Fruit fly (Drosophila melanogaster): ENCODE measurements around the gene ChLD3.

The ChLD3 gene

dm6 chr2L:16727578-16728023 lies 11.0 kb upstream of the ChLD3 start, which contains the start of gene VhaSFD (continued):
- TF ChIP-seq tll (GFP tag; optimal IDR thresholded peaks at IDR 0.05) (peak in 1 of 2 experiments; percentile 31), dan (GFP tag; IDR thresholded peaks at IDR 0.05) (no peak), CG17359 (tag; optimal IDR thresholded peaks at IDR 0.05) (peak; percentile 16), PHDP (tag; optimal IDR thresholded peaks at IDR 0.05) (peak; percentile 0), HmgZ (tag; optimal IDR thresholded peaks at IDR 0.05) (peak; percentile 57), nerfin-2 (GFP tag; IDR thresholded peaks at IDR 0.05; ENCODE audit: partially characterized antibody) (peak; percentile 76), prd (optimal IDR thresholded peaks at IDR 0.05) (no peak), prd (GFP tag; IDR thresholded peaks at IDR 0.05) (0 out of 3 replicates have a peak, but pooled peaks have one; percentile 5), CG8281 (tag; optimal IDR thresholded peaks at IDR 0.05) (no peak), CG9932 (GFP tag; IDR thresholded peaks at IDR 0.05) (peak; percentile 53), Sry-δ (GFP tag; optimal IDR thresholded peaks at IDR 0.05) (peak; percentile 23), CG3281 (GFP tag; optimal IDR thresholded peaks at IDR 0.05) (peak; percentile 36), CG14860 (GFP tag; IDR thresholded peaks at IDR 0.05; ENCODE audit: partially characterized antibody) (peak; percentile 47; the same call in 2 of the 3 replicates), E2f2 (GFP tag; IDR thresholded peaks at IDR 0.05) (peak; percentile 75), CG17328 (GFP tag; IDR thresholded peaks at IDR 0.05) (0 out of 2 replicates have a peak, but pooled peaks have one; percentile 7), CG10431 (GFP tag; optimal IDR thresholded peaks at IDR 0.05) (no peak), CG12391 (tag; optimal IDR thresholded peaks at IDR 0.05) (peak; percentile 44)

- TF ChIP-seq cg (GFP tag; optimal IDR thresholded peaks at IDR 0.05) (no peak), ara (GFP tag; IDR thresholded peaks at IDR 0.05) (no peak), corto (GFP tag; optimal IDR thresholded peaks at IDR 0.05) (no peak), CG13775 (GFP tag; optimal IDR thresholded peaks at IDR 0.05) (no peak), CG14014 (GFP tag; IDR thresholded peaks at IDR 0.05) (no peak), phol (tag; optimal IDR thresholded peaks at IDR 0.05) (no peak), Max (GFP tag; optimal IDR thresholded peaks at IDR 0.05) (no peak), CG32532 (GFP tag; IDR thresholded peaks at IDR 0.05) (no peak), Oli (tag; optimal IDR thresholded peaks at IDR 0.05) (no peak), crp (GFP tag; optimal IDR thresholded peaks at IDR 0.05) (no peak), zf30C (GFP tag; optimal IDR thresholded peaks at IDR 0.05) (no peak), CG3163 (GFP tag; optimal IDR thresholded peaks at IDR 0.05) (no peak), shn (GFP tag; optimal IDR thresholded peaks at IDR 0.05) (no peak), vvl (GFP tag; IDR thresholded peaks at IDR 0.05) (no peak), CG17912 (GFP tag; optimal IDR thresholded peaks at IDR 0.05) (no peak), Xrp1 (GFP tag; IDR thresholded peaks at IDR 0.05) (no peak), Abd-B (GFP tag; optimal IDR thresholded peaks at IDR 0.05) (no peak), CG12391 (tag; optimal IDR thresholded peaks at IDR 0.05) (peak; percentile 16), CG8944 (GFP tag; optimal IDR thresholded peaks at IDR 0.05) (no peak), Kr (GFP tag; optimal IDR thresholded peaks at IDR 0.05) (no peak), fd3F (GFP tag; optimal IDR thresholded peaks at IDR 0.05) (no peak), pb (GFP tag; optimal IDR thresholded peaks at IDR 0.05) (no peak), Pdp1 (GFP tag; optimal IDR thresholded peaks at IDR 0.05) (no peak), Awh (GFP tag; IDR thresholded peaks at IDR 0.05) (no peak), fd96Cb (tag; optimal IDR thresholded peaks at IDR 0.05) (no peak), Myb (GFP tag; optimal IDR thresholded peaks at IDR 0.05) (peak; percentile 36), schlank (tag; optimal IDR thresholded peaks at IDR 0.05) (no peak), CG18011 (GFP tag; optimal IDR thresholded peaks at IDR 0.05) (no peak), trh (GFP tag; optimal IDR thresholded peaks at IDR 0.05) (no peak), CG14441 (GFP tag; IDR thresholded peaks at IDR 0.05) (no peak), Doc2 (GFP tag; IDR thresholded peaks at IDR 0.05) (no peak), CG9609 (GFP tag; optimal IDR thresholded peaks at IDR 0.05) (no peak), seq (GFP tag; IDR thresholded peaks at IDR 0.05) (no peak), Sox100B (GFP tag; optimal IDR thresholded peaks at IDR 0.05) (no peak), PHDP (tag; optimal IDR thresholded peaks at IDR 0.05) (peak; percentile 11)
Measured at dm6 chr2L:16729556-16729955, 9.1 kb upstream of the ChLD3 start, which contains the start of gene Tsen2. Tsen2 (plus strand) TSS chr2L:16729777.

Data from whole organism, embryonic.